Fruit fly (Drosophila melanogaster) whole organism, embryonic: Measurements from ENCODE around the gene CG7069.

ENCODE experiments used
- Abd-B ChIP-seq: fragments of 200-800 bp; sonication (Bioruptor generic); optimal IDR thresholded peaks from 2 replicates; lab custom pipeline; 2018; ENCODE audit warnings: missing biosample characterization, mild to moderate bottlenecking, missing genetic modification characterization, moderate library complexity
- Awh ChIP-seq: fragments of 200-800 bp; sonication (Bioruptor generic); IDR thresholded peaks from 2 replicates; pipeline ENCODE4, ENCODE4 v1.3.6; 2022; ENCODE audit warnings: missing biosample characterization, missing genetic modification characterization
- CG10431 ChIP-seq: fragments of 200-800 bp; sonication (Bioruptor generic); optimal IDR thresholded peaks from 3 replicates; lab custom pipeline; 2018; ENCODE audit warnings: missing biosample characterization, mild to moderate bottlenecking, missing genetic modification characterization
- CG11247 ChIP-seq: fragments of 200-800 bp; sonication (Bioruptor generic); IDR thresholded peaks from 2 replicates; pipeline ENCODE4 v1.3.6; 2022; ENCODE audit warnings: missing biosample characterization, missing genetic modification characterization
- CG11504 ChIP-seq: fragments of 200-800 bp; sonication (Bioruptor generic); optimal IDR thresholded peaks from 3 replicates; lab custom pipeline; 2019; ENCODE audit warnings: missing biosample characterization, mild to moderate bottlenecking, missing genetic modification characterization, moderate library complexity
- CG12104 ChIP-seq: fragments of 200-800 bp; sonication (Bioruptor generic); optimal IDR thresholded peaks from 3 replicates; lab custom pipeline; 2016; ENCODE audit warnings: missing biosample characterization, missing genetic modification characterization
- CG12659 ChIP-seq: fragments of 200-800 bp; sonication (Bioruptor generic); optimal IDR thresholded peaks from 3 replicates; lab custom pipeline; 2017; ENCODE audit warnings: mild to moderate bottlenecking, missing biosample characterization, missing genetic modification reagents, missing genetic modification characterization
- CG1647 ChIP-seq: fragments of 200-800 bp; sonication (Bioruptor generic); optimal IDR thresholded peaks from 3 replicates; lab custom pipeline; 2016; ENCODE audit warnings: missing biosample characterization, missing genetic modification characterization
- CG16813 ChIP-seq: fragments of 200-800 bp; sonication (Bioruptor generic); IDR thresholded peaks from 3 replicates; pipeline ENCODE4 v1.3.6; 2022; ENCODE audit warnings: missing biosample characterization, missing genetic modification characterization; ENCODE audit not compliant: partially characterized antibody
- CG17829 ChIP-seq: fragments of 200-800 bp; optimal IDR thresholded peaks from 2 replicates; lab custom pipeline; 2019; ENCODE audit warnings: missing biosample characterization, mild to moderate bottlenecking, missing genetic modification characterization, moderate library complexity
- CG3163 ChIP-seq: fragments of 200-800 bp; sonication (Bioruptor generic); optimal IDR thresholded peaks from 3 replicates; lab custom pipeline; 2016; ENCODE audit warnings: missing biosample characterization, missing genetic modification characterization
- CG32767 ChIP-seq: fragments of 200-800 bp; sonication (Bioruptor generic); IDR thresholded peaks from 2 replicates; pipeline ENCODE4 v1.3.6; 2022; ENCODE audit warnings: missing biosample characterization, missing genetic modification characterization
- CG33557 ChIP-seq: fragments of 200-800 bp; sonication (Bioruptor generic); optimal IDR thresholded peaks from 2 replicates; lab custom pipeline; 2019; ENCODE audit warnings: missing biosample characterization, mild to moderate bottlenecking, missing genetic modification characterization, moderate library complexity
- CG3995 ChIP-seq: fragments of 200-800 bp; sonication (Bioruptor generic); optimal IDR thresholded peaks from 3 replicates; lab custom pipeline; 2016; ENCODE audit warnings: missing biosample characterization, missing genetic modification characterization
- CG6683 ChIP-seq: fragments of 200-800 bp; sonication (Bioruptor generic); optimal IDR thresholded peaks from 2 replicates; lab custom pipeline; 2017; ENCODE audit warnings: missing biosample characterization, mild to moderate bottlenecking, missing genetic modification characterization, missing genetic modification reagents
- CG6791 ChIP-seq: fragments of 200-800 bp; sonication (Bioruptor generic); IDR thresholded peaks from 3 replicates; pipeline ENCODE4 v1.3.6; 2022; ENCODE audit warnings: missing biosample characterization, missing genetic modification characterization; ENCODE audit not compliant: partially characterized antibody
- CG7987 ChIP-seq: fragments of 200-800 bp; sonication (Bioruptor generic); optimal IDR thresholded peaks from 2 replicates; lab custom pipeline; 2018; ENCODE audit warnings: missing biosample characterization, mild to moderate bottlenecking, missing genetic modification characterization, moderate library complexity
- CG8359 ChIP-seq: fragments of 200-800 bp; sonication (Bioruptor generic); optimal IDR thresholded peaks from 2 replicates; lab custom pipeline; 2017; ENCODE audit warnings: missing biosample characterization, mild to moderate bottlenecking, missing genetic modification characterization, borderline replicate concordance
- Chrac-16 ChIP-seq: fragments of 200-800 bp; sonication (Bioruptor generic); optimal IDR thresholded peaks from 3 replicates; lab custom pipeline; 2016; ENCODE audit warnings: missing biosample characterization, missing genetic modification characterization
- Hand ChIP-seq: fragments of 200-800 bp; sonication (Bioruptor generic); optimal IDR thresholded peaks from 2 replicates; lab custom pipeline; 2017; ENCODE audit warnings: mild to moderate bottlenecking, missing biosample characterization, missing genetic modification reagents, missing genetic modification characterization
- Hr3 ChIP-seq: fragments of 200-800 bp; sonication (Bioruptor generic); optimal IDR thresholded peaks from 3 replicates; lab custom pipeline; 2016; ENCODE audit warnings: missing biosample characterization, missing genetic modification characterization
- Hr39 ChIP-seq: fragments of >200 bp; optimal IDR thresholded peaks from 2 replicates; lab custom pipeline; 2017
- Hr78 ChIP-seq, 2 experiments: fragments of 200-800 bp in 1 of 2; fragments of >200 bp in 1 of 2; sonication (Bioruptor generic) in 1 of 2; optimal IDR thresholded peaks; 2 replicates each; lab custom pipeline; 2017 to 2019; ENCODE audit warnings: missing biosample characterization in 2 of 2, missing genetic modification characterization in 2 of 2, mild to moderate bottlenecking in 1 of 2, moderate library complexity in 1 of 2
- Lpt ChIP-seq: fragments of >200 bp; optimal IDR thresholded peaks from 2 replicates; lab custom pipeline; 2018; ENCODE audit warnings: missing biosample characterization, missing genetic modification characterization
- Max ChIP-seq: fragments of 200-800 bp; sonication (Bioruptor generic); optimal IDR thresholded peaks from 2 replicates; lab custom pipeline; 2016; ENCODE audit warnings: missing biosample characterization, mild to moderate bottlenecking, missing genetic modification characterization
- NC2α ChIP-seq: fragments of 200-800 bp; sonication (Bioruptor generic); optimal IDR thresholded peaks from 2 replicates; lab custom pipeline; 2016; ENCODE audit warnings: missing biosample characterization, missing genetic modification characterization
- Opbp ChIP-seq: fragments of 200-800 bp; sonication (Bioruptor generic); IDR thresholded peaks from 3 replicates; pipeline ENCODE4 v1.3.6; 2022; ENCODE audit warnings: missing biosample characterization, missing genetic modification characterization; ENCODE audit not compliant: partially characterized antibody
- Ptx1 ChIP-seq: fragments of 200-800 bp; sonication (Bioruptor generic); IDR thresholded peaks from 2 replicates; pipeline ENCODE4 v1.3.6; 2022; ENCODE audit warnings: missing biosample characterization, missing genetic modification characterization
- Sry-δ ChIP-seq: fragments of 200-800 bp; sonication (Bioruptor generic); optimal IDR thresholded peaks from 2 replicates; lab custom pipeline; 2016; ENCODE audit warnings: missing biosample characterization, missing genetic modification characterization
- Xbp1 ChIP-seq: fragments of 200-800 bp; sonication (Bioruptor generic); optimal IDR thresholded peaks from 3 replicates; lab custom pipeline; 2016; ENCODE audit warnings: missing biosample characterization, mild to moderate bottlenecking, missing genetic modification characterization
- abd-A ChIP-seq: fragments of 200-800 bp; sonication (Bioruptor generic); optimal IDR thresholded peaks from 3 replicates; lab custom pipeline; 2019; ENCODE audit warnings: missing biosample characterization, mild to moderate bottlenecking, missing genetic modification characterization, moderate library complexity
- cato ChIP-seq: fragments of 200-800 bp; sonication (Bioruptor generic); optimal IDR thresholded peaks from 2 replicates; lab custom pipeline; 2016; ENCODE audit warnings: missing biosample characterization, missing genetic modification characterization, borderline replicate concordance
- da ChIP-seq: fragments of 200-800 bp; sonication (Bioruptor generic); optimal IDR thresholded peaks from 2 replicates; lab custom pipeline; 2016; ENCODE audit warnings: missing biosample characterization, missing genetic modification characterization
- dpn ChIP-seq, 2 experiments: fragments of 200-800 bp; sonication (Bioruptor generic); optimal IDR thresholded peaks; 3 replicates each; lab custom pipeline; 2016; ENCODE audit warnings: missing biosample characterization in 2 of 2, missing genetic modification characterization in 2 of 2
- emc ChIP-seq: fragments of 200-800 bp; sonication (Bioruptor generic); optimal IDR thresholded peaks from 2 replicates; lab custom pipeline; 2016; ENCODE audit warnings: missing biosample characterization, missing genetic modification characterization
- eyg ChIP-seq: fragments of 200-800 bp; sonication (Bioruptor generic); optimal IDR thresholded peaks from 3 replicates; lab custom pipeline; 2016; ENCODE audit warnings: missing biosample characterization, missing genetic modification characterization
- fd64A ChIP-seq: fragments of 200-800 bp; sonication (Bioruptor generic); optimal IDR thresholded peaks from 3 replicates; lab custom pipeline; 2018; ENCODE audit warnings: missing biosample characterization, mild to moderate bottlenecking, missing genetic modification characterization
- lola ChIP-seq, 3 experiments: fragments of >200 bp in 2 of 3; fragments of 200-800 bp in 1 of 3; sonication (Bioruptor generic) in 1 of 3; optimal IDR thresholded peaks; 2 replicates each; lab custom pipeline; 2017 to 2019; ENCODE audit warnings: missing biosample characterization in 3 of 3, missing genetic modification characterization in 3 of 3, mild to moderate bottlenecking in 1 of 3, moderate library complexity in 1 of 3
- nerfin-2 ChIP-seq: fragments of 200-800 bp; sonication (Bioruptor generic); IDR thresholded peaks from 2 replicates; pipeline ENCODE4 v1.3.6; 2022; ENCODE audit warnings: missing biosample characterization, missing genetic modification characterization; ENCODE audit not compliant: partially characterized antibody
- org-1 ChIP-seq: fragments of 200-800 bp; sonication (Bioruptor generic); optimal IDR thresholded peaks from 2 replicates; lab custom pipeline; 2017; ENCODE audit warnings: missing biosample characterization, missing genetic modification characterization
- psq ChIP-seq: fragments of 200-800 bp; sonication (Bioruptor generic); optimal IDR thresholded peaks from 2 replicates; lab custom pipeline; 2017; ENCODE audit warnings: missing biosample characterization, missing genetic modification characterization
- row ChIP-seq: fragments of 200-800 bp; sonication (Bioruptor generic); IDR thresholded peaks from 3 replicates; pipeline ENCODE4 v1.3.6; 2022; ENCODE audit warnings: missing biosample characterization, missing genetic modification characterization
- scrt ChIP-seq: fragments of 200-800 bp; sonication (Bioruptor generic); optimal IDR thresholded peaks from 2 replicates; lab custom pipeline; 2018; ENCODE audit warnings: missing biosample characterization, mild to moderate bottlenecking, missing genetic modification characterization, moderate library complexity
- sr ChIP-seq: fragments of 200-800 bp; sonication (Bioruptor generic); IDR thresholded peaks from 3 replicates; pipeline ENCODE4 v1.3.6; 2022; ENCODE audit warnings: missing biosample characterization, missing genetic modification characterization
- stwl ChIP-seq: fragments of 200-800 bp; sonication (Bioruptor generic); optimal IDR thresholded peaks from 3 replicates; lab custom pipeline; 2018; ENCODE audit warnings: missing biosample characterization, mild to moderate bottlenecking, missing genetic modification characterization, moderate library complexity
- tin ChIP-seq: fragments of 200-800 bp; sonication (Bioruptor generic); optimal IDR thresholded peaks from 3 replicates; lab custom pipeline; 2016; ENCODE audit warnings: missing biosample characterization, missing genetic modification characterization
- tx ChIP-seq: fragments of 200-800 bp; sonication (Bioruptor generic); optimal IDR thresholded peaks from 2 replicates; lab custom pipeline; 2016; ENCODE audit warnings: missing biosample characterization, missing genetic modification characterization
- zfh1 ChIP-seq: fragments of 200-800 bp; sonication (Bioruptor generic); IDR thresholded peaks from 3 replicates; pipeline ENCODE4 v1.3.6; 2022; ENCODE audit warnings: missing biosample characterization, missing genetic modification characterization

The CG7069 gene

DNA sequence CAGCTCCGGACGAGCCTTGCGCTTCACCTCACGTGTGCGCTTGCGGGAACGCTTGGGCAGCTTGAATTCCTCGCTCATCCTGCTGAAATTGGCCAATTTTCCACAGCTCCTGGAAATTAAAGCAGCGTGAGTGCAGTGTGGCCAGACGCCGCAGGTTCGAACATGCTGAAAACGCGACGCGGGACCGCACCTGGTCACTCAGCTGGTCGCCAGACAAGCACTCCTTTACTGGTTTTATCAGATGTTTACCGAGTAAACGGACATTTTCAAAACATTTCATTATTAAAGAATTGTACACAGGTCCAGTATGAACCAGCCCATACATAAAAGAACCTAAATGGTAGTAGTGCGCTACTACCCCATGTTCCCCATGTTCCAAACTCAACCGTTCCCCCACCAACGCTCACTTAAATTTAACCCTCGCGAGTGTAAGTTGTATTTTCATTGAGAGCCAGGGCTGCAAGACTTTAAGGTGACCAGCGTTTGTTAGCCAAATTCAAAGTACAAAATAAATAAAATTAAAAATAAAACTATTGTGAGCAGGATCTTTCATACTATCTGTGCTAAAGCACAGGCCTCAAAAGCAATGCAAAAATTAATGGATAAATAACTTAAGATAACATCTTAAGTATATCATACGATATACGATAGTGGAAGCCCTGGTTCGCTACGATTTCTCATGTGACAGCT lies 10.3 kb upstream of the CG7069 start, which contains the start of the genes JMJD6, CG7071 and Muted (continued):
- TF ChIP-seq CG32767 (GFP tag; lab: Robert Waterston, UW) (peak; percentile 83; the same call in 1 of the 2 replicates), row (GFP tag; lab: Robert Waterston, UW) (peak; percentile 98), CG7987 (peak; percentile 86), zfh1 (peak; percentile 95), Hr3 (GFP tag; lab: Kevin White, UChicago) (peak; percentile 92), tx (GFP tag; lab: Kevin White, UChicago) (peak; percentile 91), CG11247 (GFP tag; lab: Robert Waterston, UW) (peak; percentile 91), Hr39 (lab: Kevin White, UChicago) (no peak), Sry-δ (peak; percentile 71), stwl (peak; percentile 87), CG8359 (peak; percentile 44), cato (GFP tag; lab: Kevin White, UChicago) (peak; percentile 87), NC2α (GFP tag; lab: Kevin White, UChicago) (peak; percentile 32), CG6683 (peak; percentile 72), CG3995 (GFP tag; lab: Kevin White, UChicago) (peak; percentile 71), CG10431 (peak; percentile 77), Hand (GFP tag; lab: Kevin White, UChicago) (peak; percentile 75), Xbp1 (GFP tag; lab: Kevin White, UChicago) (peak; percentile 96), CG6791 (GFP tag; lab: Robert Waterston, UW) (peak; percentile 67; the same call in 2 of the 3 replicates), Awh (GFP tag; lab: Robert Waterston, UW) (peak; percentile 85), Opbp (GFP tag; lab: Robert Waterston, UW) (peak; percentile 60; the same call in 1 of the 3 replicates), Lpt (GFP tag; lab: Kevin White, UChicago) (no peak), CG11504 (peak; percentile 86), fd64A (GFP tag; lab: Kevin White, UChicago) (peak; percentile 26), nerfin-2 (peak; percentile 53; the same call in 1 of the 2 replicates), emc (GFP tag; lab: Kevin White, UChicago) (peak; percentile 64), CG12104 (GFP tag; lab: Kevin White, UChicago) (peak; percentile 91), psq (GFP tag; lab: Kevin White, UChicago) (peak; percentile 81), Abd-B (peak; percentile 92), lola (GFP tag; optimal IDR thresholded peaks at IDR 0.05; lab: Kevin White, UChicago) (peak in 1 of 3 experiments; percentile 88), sr (GFP tag; lab: Robert Waterston, UW) (peak; percentile 55; the same call in 1 of the 3 replicates), Max (GFP tag; lab: Kevin White, UChicago) (peak; percentile 92), CG12659 (GFP tag; lab: Kevin White, UChicago) (peak; percentile 97), CG16813 (peak; percentile 74), da (peak; percentile 34), CG17829 (tag; lab: Kevin White, UChicago) (peak; percentile 88), org-1 (peak; percentile 54), Ptx1 (GFP tag; lab: Robert Waterston, UW) (peak; percentile 93), scrt (peak; percentile 80), tin (GFP tag; lab: Kevin White, UChicago) (peak; percentile 96), CG1647 (GFP tag; lab: Kevin White, UChicago) (peak; percentile 91), dpn (GFP tag; optimal IDR thresholded peaks at IDR 0.05; lab: Kevin White, UChicago) (peak; percentile 88 to 94), eyg (GFP tag; lab: Kevin White, UChicago) (peak; percentile 81), CG3163 (GFP tag; lab: Kevin White, UChicago) (peak; percentile 33), Chrac-16 (peak; percentile 92), Hr78 (GFP tag; optimal IDR thresholded peaks at IDR 0.05; lab: Kevin White, UChicago) (peak in 1 of 2 experiments; percentile 52), CG33557 (GFP tag; lab: Kevin White, UChicago) (peak; percentile 89), abd-A (tag; lab: Kevin White, UChicago) (no peak)
